Fruit fly (Drosophila melanogaster) whole organism, wandering third instar larva: ENCODE data around the gene pic.

ENCODE experiments used
- Abd-B ChIP-seq: fragments of >200 bp; optimal IDR thresholded peaks from 2 replicates; lab custom pipeline; 2017; ENCODE audit warnings: missing biosample characterization, missing genetic modification characterization
- CG32264 ChIP-seq: fragments of 200-800 bp; sonication (Bioruptor generic); optimal IDR thresholded peaks from 2 replicates; lab custom pipeline; 2016; ENCODE audit warnings: missing biosample characterization, missing genetic modification characterization
- CG9705 ChIP-seq: fragments of 200-800 bp; sonication (Bioruptor generic); optimal IDR thresholded peaks from 2 replicates; lab custom pipeline; 2018; ENCODE audit warnings: missing biosample characterization, mild to moderate bottlenecking, missing genetic modification characterization
- CrebA ChIP-seq: fragments of 200-800 bp; sonication (Bioruptor generic); optimal IDR thresholded peaks from 2 replicates; lab custom pipeline; 2016; ENCODE audit warnings: missing biosample characterization, mild to moderate bottlenecking, missing genetic modification characterization, borderline replicate concordance
- Dfd ChIP-seq: fragments of >200 bp; optimal IDR thresholded peaks from 2 replicates; lab custom pipeline; 2017; ENCODE audit warnings: missing biosample characterization, missing genetic modification characterization
- Dif ChIP-seq: fragments of 200-275, 200-300 bp; sonication (Bioruptor generic); optimal IDR thresholded peaks from 2 replicates; lab custom pipeline; 2018; ENCODE audit warnings: missing biosample characterization, missing genetic modification characterization; ENCODE audit not compliant: partially characterized antibody
- GATAd ChIP-seq: sonication (Bioruptor generic); optimal IDR thresholded peaks from 2 replicates; lab custom pipeline; 2016; ENCODE audit warnings: missing biosample characterization, missing genetic modification characterization
- HLH106 ChIP-seq: fragments of 200-800 bp; optimal IDR thresholded peaks from 3 replicates; lab custom pipeline; 2019; ENCODE audit warnings: missing biosample characterization, mild to moderate bottlenecking, missing genetic modification characterization, moderate library complexity
- Hnf4 ChIP-seq: fragments of 200-800 bp; sonication (Bioruptor generic); optimal IDR thresholded peaks from 2 replicates; lab custom pipeline; 2016; ENCODE audit warnings: missing biosample characterization, mild to moderate bottlenecking, missing genetic modification characterization
- Hr78 ChIP-seq: fragments of >200 bp; optimal IDR thresholded peaks from 2 replicates; lab custom pipeline; 2017; ENCODE audit warnings: missing biosample characterization, missing genetic modification characterization
- Hr83 ChIP-seq: fragments of 200-300 bp; sonication (Bioruptor generic); optimal IDR thresholded peaks from 2 replicates; lab custom pipeline; 2016; ENCODE audit warnings: missing biosample characterization, mild to moderate bottlenecking, missing genetic modification characterization, moderate library complexity; ENCODE audit not compliant: poor library complexity, severe bottlenecking
- Jra ChIP-seq: sonication (Bioruptor generic); optimal IDR thresholded peaks from 2 replicates; lab custom pipeline; 2016; ENCODE audit warnings: missing biosample characterization, missing genetic modification characterization
- Mio ChIP-seq: sonication (Bioruptor generic); optimal IDR thresholded peaks from 2 replicates; lab custom pipeline; 2016; ENCODE audit warnings: missing biosample characterization, missing genetic modification characterization
- Myc ChIP-seq: fragments of >200 bp; optimal IDR thresholded peaks from 2 replicates; lab custom pipeline; 2017
- N ChIP-seq: fragments of >200 bp; optimal IDR thresholded peaks from 2 replicates; lab custom pipeline; 2018; ENCODE audit warnings: missing biosample characterization, missing external identifiers, missing genetic modification characterization
- OdsH ChIP-seq: fragments of 200-800 bp; sonication (Bioruptor generic); optimal IDR thresholded peaks from 2 replicates; lab custom pipeline; 2016; ENCODE audit warnings: missing biosample characterization, mild to moderate bottlenecking, missing genetic modification characterization
- Rel ChIP-seq, 2 experiments: fragments of 200-800 bp; sonication (Bioruptor generic) in 1 of 2; optimal IDR thresholded peaks; 2 replicates in 1 of 2; 3 replicates in 1 of 2; lab custom pipeline; 2016 to 2019; ENCODE audit warnings: mild to moderate bottlenecking in 2 of 2, missing biosample characterization in 2 of 2, missing genetic modification characterization in 2 of 2, moderate library complexity in 1 of 2
- Sp1 ChIP-seq: fragments of 200-800 bp; sonication (Bioruptor generic); optimal IDR thresholded peaks from 3 replicates; lab custom pipeline; 2019; ENCODE audit warnings: missing biosample characterization, mild to moderate bottlenecking, missing genetic modification characterization, moderate library complexity
- Vsx2 ChIP-seq: fragments of 200-300, 225-300 bp; sonication (Bioruptor generic); optimal IDR thresholded peaks from 2 replicates; lab custom pipeline; 2018; ENCODE audit warnings: missing biosample characterization, missing genetic modification characterization; ENCODE audit not compliant: partially characterized antibody
- br ChIP-seq: fragments of 200-800 bp; sonication (Bioruptor generic); optimal IDR thresholded peaks from 2 replicates; lab custom pipeline; 2016; ENCODE audit warnings: missing biosample characterization, missing genetic modification characterization
- brk ChIP-seq: fragments of 200-800 bp; sonication (Bioruptor generic); optimal IDR thresholded peaks from 2 replicates; lab custom pipeline; 2016; ENCODE audit warnings: missing biosample characterization, mild to moderate bottlenecking, missing genetic modification characterization
- dl ChIP-seq, 2 experiments: fragments of 175-275, 200-275 bp in 1 of 2; fragments of 200-275 bp in 1 of 2; sonication (Bioruptor generic); optimal IDR thresholded peaks; lab custom pipeline; 2018; ENCODE audit warnings: mild to moderate bottlenecking in 2 of 2, missing biosample characterization in 2 of 2, missing genetic modification characterization in 2 of 2, moderate library complexity in 2 of 2; ENCODE audit not compliant: partially characterized antibody in 2 of 2, insufficient read depth in 1 of 2
- dmrt93B ChIP-seq: fragments of 200-800 bp; sonication (Bioruptor generic); optimal IDR thresholded peaks from 2 replicates; lab custom pipeline; 2018; ENCODE audit warnings: missing biosample characterization, mild to moderate bottlenecking, missing genetic modification characterization
- dsf ChIP-seq: sonication (Bioruptor generic); optimal IDR thresholded peaks from 2 replicates; lab custom pipeline; 2016; ENCODE audit warnings: missing biosample characterization, missing genetic modification characterization, borderline replicate concordance
- fru ChIP-seq: fragments of 200-800 bp; sonication (Bioruptor generic); optimal IDR thresholded peaks from 3 replicates; lab custom pipeline; 2016; ENCODE audit warnings: missing biosample characterization, mild to moderate bottlenecking, missing genetic modification characterization
- h ChIP-seq: fragments of 200-800 bp; sonication (Bioruptor generic); optimal IDR thresholded peaks from 3 replicates; lab custom pipeline; 2016; ENCODE audit warnings: missing biosample characterization, mild to moderate bottlenecking, missing genetic modification characterization
- jim ChIP-seq: fragments of 175-275, 200-325 bp; sonication (Bioruptor generic); optimal IDR thresholded peaks from 2 replicates; lab custom pipeline; 2016; ENCODE audit warnings: missing biosample characterization, mild to moderate bottlenecking, missing genetic modification characterization
- lola ChIP-seq: fragments of >200 bp; optimal IDR thresholded peaks from 2 replicates; lab custom pipeline; 2017; ENCODE audit warnings: missing biosample characterization, missing genetic modification characterization
- pan ChIP-seq: fragments of >200 bp; optimal IDR thresholded peaks from 2 replicates; lab custom pipeline; 2017
- psq ChIP-seq: fragments of 200-800 bp; sonication (Bioruptor generic); optimal IDR thresholded peaks from 3 replicates; lab custom pipeline; 2017; ENCODE audit warnings: missing biosample characterization, mild to moderate bottlenecking, missing genetic modification characterization, moderate library complexity
- rgr ChIP-seq: fragments of 200-800 bp; sonication (Bioruptor generic); optimal IDR thresholded peaks from 3 replicates; lab custom pipeline; 2016; ENCODE audit warnings: missing biosample characterization, mild to moderate bottlenecking, missing genetic modification characterization
- sage ChIP-seq: fragments of 200-800 bp; sonication (Bioruptor generic); optimal IDR thresholded peaks from 2 replicates; lab custom pipeline; 2016; ENCODE audit warnings: missing biosample characterization, mild to moderate bottlenecking, missing genetic modification characterization
- sv ChIP-seq: fragments of 200-800 bp; sonication (Bioruptor generic); optimal IDR thresholded peaks from 3 replicates; lab custom pipeline; 2016; ENCODE audit warnings: missing biosample characterization, missing genetic modification characterization
- tai ChIP-seq: sonication (Bioruptor generic); optimal IDR thresholded peaks from 2 replicates; lab custom pipeline; 2016; ENCODE audit warnings: missing biosample characterization, missing genetic modification characterization
- usp ChIP-seq: fragments of >200 bp; optimal IDR thresholded peaks from 2 replicates; lab custom pipeline; 2017; ENCODE audit warnings: missing biosample characterization, missing genetic modification characterization
- woc ChIP-seq: sonication (Bioruptor generic); optimal IDR thresholded peaks from 2 replicates; lab custom pipeline; 2016; ENCODE audit warnings: missing biosample characterization, mild to moderate bottlenecking, missing genetic modification characterization

The pic gene

dm6 chr3R:13051942-13052693 is at the start of gene pic:
TSS of gene pic (plus strand) at chr3R:13052245.
- TF ChIP-seq Hr83 (GFP tag; lab: Kevin White, UChicago) (peak; percentile 74), Hnf4 (GFP tag; lab: Kevin White, UChicago) (no peak)

dm6 chr3R:13009595-13009994 is 42.5 kb upstream of the pic start, which contains the start of gene CG11656:
TSS of gene CG11656 (plus strand) at chr3R:13009895.
- TF ChIP-seq Myc (lab: Kevin White, UChicago) (no peak), CG9705 (GFP tag; lab: Kevin White, UChicago) (no peak), lola (no peak), pan (lab: Kevin White, UChicago) (no peak), dl (GFP tag; optimal IDR thresholded peaks at IDR 0.05; lab: Kevin White, UChicago; ENCODE audit: insufficient read depth in 1 of 2, partially characterized antibody in 2 of 2) (no peak), GATAd (no peak), psq (GFP tag; lab: Kevin White, UChicago) (no peak), Sp1 (GFP tag; lab: Kevin White, UChicago) (no peak), Abd-B (no peak)

dm6 chr3R:13010905-13011620 is 41.0 kb upstream of the pic start, which contains the start of gene CG8031:
TSS of gene CG8031 (minus strand) at chr3R:13011310.
- no peak for TF ChIP-seq br
- no peak for TF ChIP-seq woc (GFP tag; lab: Kevin White, UChicago)
- no peak for TF ChIP-seq tai (GFP tag; lab: Kevin White, UChicago)
- TF ChIP-seq sv: no peak
- no peak for TF ChIP-seq Myc (lab: Kevin White, UChicago)
- TF ChIP-seq rgr (GFP tag; lab: Kevin White, UChicago): no peak
- TF ChIP-seq psq (GFP tag; lab: Kevin White, UChicago): no peak
- TF ChIP-seq usp (GFP tag; lab: Kevin White, UChicago): no peak
- peak; percentile 45 for TF ChIP-seq N
- TF ChIP-seq brk: no peak
- TF ChIP-seq CG32264 (GFP tag; lab: Kevin White, UChicago): no peak
- no peak for TF ChIP-seq HLH106 (tag; lab: Kevin White, UChicago)
- no peak for TF ChIP-seq jim
- TF ChIP-seq Dif: peak; percentile 4
- TF ChIP-seq fru (GFP tag; lab: Kevin White, UChicago): peak; percentile 88
- no peak for TF ChIP-seq Jra
- TF ChIP-seq, all 38 proteins: peak for 3

dm6 chr3R:13011621-13011963 is 40.5 kb upstream of the pic start, which contains the start of gene CtBP:
TSS of gene CtBP (plus strand) at chr3R:13011649.
- TF ChIP-seq OdsH (no peak), Myc (lab: Kevin White, UChicago) (no peak), Rel (GFP tag; optimal IDR thresholded peaks at IDR 0.05; lab: Kevin White, UChicago) (no peak), Rel (tag; optimal IDR thresholded peaks at IDR 0.05; lab: Kevin White, UChicago) (peak; percentile 8)

dm6 chr3R:13012351-13012750 is 39.7 kb upstream of the pic start:
- TF ChIP-seq Mio (GFP tag; lab: Kevin White, UChicago) (no peak), Myc (lab: Kevin White, UChicago) (no peak), Vsx2 (GFP tag; lab: Kevin White, UChicago) (no peak), Hnf4 (GFP tag; lab: Kevin White, UChicago) (no peak), HLH106 (tag; lab: Kevin White, UChicago) (peak; percentile 61), dsf (GFP tag; lab: Kevin White, UChicago) (no peak), lola (no peak), CG9705 (GFP tag; lab: Kevin White, UChicago) (peak; percentile 7), br (peak; percentile 81), Rel (GFP tag; optimal IDR thresholded peaks at IDR 0.05; lab: Kevin White, UChicago) (no peak), Rel (tag; optimal IDR thresholded peaks at IDR 0.05; lab: Kevin White, UChicago) (peak; percentile 60), Hr78 (GFP tag; lab: Kevin White, UChicago) (no peak), CG32264 (GFP tag; lab: Kevin White, UChicago) (peak; percentile 21), CrebA (GFP tag; lab: Kevin White, UChicago) (no peak), psq (GFP tag; lab: Kevin White, UChicago) (peak; percentile 75), dmrt93B (GFP tag; lab: Kevin White, UChicago) (no peak), tai (GFP tag; lab: Kevin White, UChicago) (no peak), fru (GFP tag; lab: Kevin White, UChicago) (peak; percentile 83), N (peak; percentile 72), Dif (peak; percentile 41), brk (no peak), woc (GFP tag; lab: Kevin White, UChicago) (peak; percentile 47), sage (GFP tag; lab: Kevin White, UChicago) (no peak), GATAd (no peak), dl (GFP tag; optimal IDR thresholded peaks at IDR 0.05; lab: Kevin White, UChicago; ENCODE audit: insufficient read depth in 1 of 2, partially characterized antibody in 2 of 2) (no peak), jim (peak; percentile 11), sv (peak; percentile 45), Sp1 (GFP tag; lab: Kevin White, UChicago) (peak; percentile 60), Dfd (GFP tag; lab: Kevin White, UChicago) (no peak), h (GFP tag; lab: Kevin White, UChicago) (peak; percentile 85), Hr83 (GFP tag; lab: Kevin White, UChicago) (peak; percentile 78)
